Fruit fly (Drosophila melanogaster) S2 (cell line): Measurements from ENCODE around the gene Ccdc85.

Experiments used
- CG8478 ChIP-seq: fragments of >200 bp; optimal IDR thresholded peaks from 2 replicates; lab custom pipeline; 2018
- CTCF ChIP-seq, 2 experiments: fragments of >200 bp; optimal IDR thresholded peaks; 2 replicates each; lab custom pipeline; 2018

- TF ChIP-seq CTCF (optimal IDR thresholded peaks at IDR 0.05; lab: Kevin White, UChicago), result peak in 1 of 2 experiments; percentile 2
- TF ChIP-seq CG8478 (lab: Kevin White, UChicago), result no peak
Observed at dm6 chr2L:2992664-2993174, 6.4 kb upstream of the Ccdc85 start, which contains the start of the genes okr and CG3558.
